Fruit fly (Drosophila melanogaster) whole organism, embryonic: ENCODE data around the gene Iyd.
A peak's percentile ranks its signal among the peaks of the same experiment; 100 is the strongest.

ENCODE experiments used
- Abd-B ChIP-seq: fragments of 200-800 bp; sonication (Bioruptor generic); optimal IDR thresholded peaks from 2 replicates; lab custom pipeline; 2018; ENCODE audit warnings: missing biosample characterization, mild to moderate bottlenecking, missing genetic modification characterization, moderate library complexity
- Aef1 ChIP-seq: fragments of 200-800 bp; sonication (Bioruptor generic); IDR thresholded peaks from 3 replicates; pipeline ENCODE4 v1.3.6; 2022; ENCODE audit warnings: missing biosample characterization, missing genetic modification characterization
- B-H1 ChIP-seq: fragments of 200-800 bp; sonication (Bioruptor generic); IDR thresholded peaks from 3 replicates; pipeline ENCODE4 v1.3.6; 2022; ENCODE audit warnings: missing biosample characterization, missing genetic modification characterization
- CG11723 ChIP-seq: fragments of 200-800 bp; sonication (Bioruptor generic); optimal IDR thresholded peaks from 2 replicates; lab custom pipeline; 2017; ENCODE audit warnings: missing biosample characterization, mild to moderate bottlenecking, missing genetic modification characterization
- CG14014 ChIP-seq: fragments of 200-800 bp; sonication (Bioruptor generic); IDR thresholded peaks from 2 replicates; pipeline ENCODE4 v1.3.6; 2022; ENCODE audit warnings: missing biosample characterization, missing genetic modification characterization
- CG14050 ChIP-seq: fragments of 200-800 bp; sonication (Bioruptor generic); IDR thresholded peaks from 3 replicates; pipeline ENCODE4 v1.3.6; 2022; ENCODE audit warnings: missing biosample characterization, missing genetic modification characterization
- CG14667 ChIP-seq: fragments of 200-800 bp; sonication (Bioruptor generic); IDR thresholded peaks from 2 replicates; pipeline ENCODE4 v1.3.6; 2022; ENCODE audit warnings: missing biosample characterization, missing genetic modification characterization
- CG1647 ChIP-seq: fragments of 200-800 bp; sonication (Bioruptor generic); optimal IDR thresholded peaks from 3 replicates; lab custom pipeline; 2016; ENCODE audit warnings: missing biosample characterization, missing genetic modification characterization
- CG16815 ChIP-seq: fragments of 200-800 bp; sonication (Bioruptor generic); optimal IDR thresholded peaks from 3 replicates; lab custom pipeline; 2017; ENCODE audit warnings: missing biosample characterization, mild to moderate bottlenecking, missing genetic modification characterization
- CG2120 ChIP-seq: fragments of 200-800 bp; sonication (Bioruptor generic); optimal IDR thresholded peaks from 3 replicates; lab custom pipeline; 2016; ENCODE audit warnings: missing biosample characterization, missing genetic modification characterization
- CG2889 ChIP-seq: fragments of 200-800 bp; sonication (Bioruptor generic); IDR thresholded peaks from 3 replicates; pipeline ENCODE4 v1.3.6; 2022; ENCODE audit warnings: missing biosample characterization, missing genetic modification characterization
- CG3838 ChIP-seq: fragments of 200-800 bp; sonication (Bioruptor generic); optimal IDR thresholded peaks from 3 replicates; lab custom pipeline; 2016; ENCODE audit warnings: missing biosample characterization, missing genetic modification characterization
- CG4424 ChIP-seq: fragments of 200-800 bp; sonication (Bioruptor generic); optimal IDR thresholded peaks from 3 replicates; lab custom pipeline; 2016; ENCODE audit warnings: missing biosample characterization, missing genetic modification characterization
- CG4820 ChIP-seq: fragments of 200-800 bp; sonication (Bioruptor generic); optimal IDR thresholded peaks from 3 replicates; lab custom pipeline; 2016; ENCODE audit warnings: missing biosample characterization, missing genetic modification characterization
- CG7963 ChIP-seq: fragments of 200-800 bp; sonication (Bioruptor generic); IDR thresholded peaks from 3 replicates; pipeline ENCODE4 v1.3.6; 2022; ENCODE audit warnings: missing biosample characterization, missing genetic modification characterization; ENCODE audit not compliant: partially characterized antibody
- CG8089 ChIP-seq: fragments of 200-800 bp; sonication (Bioruptor generic); optimal IDR thresholded peaks from 3 replicates; lab custom pipeline; 2016; ENCODE audit warnings: missing biosample characterization, missing genetic modification characterization
- D ChIP-seq, 2 experiments: fragments of 200-800 bp in 1 of 2; fragments of >200 bp in 1 of 2; sonication (Bioruptor generic) in 1 of 2; optimal IDR thresholded peaks; 2 replicates in 1 of 2; 3 replicates in 1 of 2; lab custom pipeline; 2017; ENCODE audit warnings: mild to moderate bottlenecking in 1 of 2, missing biosample characterization in 1 of 2, missing genetic modification characterization in 1 of 2, missing genetic modification reagents in 1 of 2
- Doc2 ChIP-seq: fragments of 200-800 bp; sonication (Bioruptor generic); IDR thresholded peaks from 2 replicates; pipeline ENCODE4 v1.3.6; 2022; ENCODE audit warnings: missing biosample characterization, missing genetic modification characterization
- Dref ChIP-seq: fragments of 200-800 bp; sonication (Bioruptor generic); IDR thresholded peaks from 2 replicates; pipeline ENCODE4 v1.3.6; 2022; ENCODE audit warnings: missing biosample characterization, missing genetic modification characterization
- E2f2 ChIP-seq: fragments of 200-800 bp; sonication (Bioruptor generic); IDR thresholded peaks from 2 replicates; pipeline ENCODE4 v1.3.6; 2022; ENCODE audit warnings: missing biosample characterization, missing genetic modification characterization
- Ets97D ChIP-seq: fragments of 200-800 bp; sonication (Bioruptor generic); optimal IDR thresholded peaks from 3 replicates; lab custom pipeline; 2016; ENCODE audit warnings: missing biosample characterization, missing genetic modification characterization
- H15 ChIP-seq: fragments of 200-800 bp; sonication (Bioruptor generic); IDR thresholded peaks from 3 replicates; pipeline ENCODE4 v1.3.6; 2022; ENCODE audit warnings: missing biosample characterization, missing genetic modification characterization
- HLH54F ChIP-seq: fragments of 200-800 bp; sonication (Bioruptor generic); optimal IDR thresholded peaks from 3 replicates; lab custom pipeline; 2016; ENCODE audit warnings: missing biosample characterization, missing genetic modification characterization
- HLHmδ ChIP-seq: fragments of 200-800 bp; sonication (Bioruptor generic); optimal IDR thresholded peaks from 2 replicates; lab custom pipeline; 2018; ENCODE audit warnings: missing biosample characterization, mild to moderate bottlenecking, missing genetic modification characterization, moderate library complexity
- Hey ChIP-seq: fragments of 200-800 bp; sonication (Bioruptor generic); optimal IDR thresholded peaks from 3 replicates; lab custom pipeline; 2018; ENCODE audit warnings: missing biosample characterization, mild to moderate bottlenecking, missing genetic modification characterization
- Lim3 ChIP-seq: fragments of 200-800 bp; sonication (Bioruptor generic); IDR thresholded peaks from 2 replicates; pipeline ENCODE4 v1.3.6; 2022; ENCODE audit warnings: missing biosample characterization, missing genetic modification characterization
- Meics ChIP-seq: fragments of 200-800 bp; sonication (Bioruptor generic); optimal IDR thresholded peaks from 2 replicates; lab custom pipeline; 2017; ENCODE audit warnings: missing biosample characterization, mild to moderate bottlenecking, missing genetic modification characterization
- Myb ChIP-seq: fragments of 200-800 bp; sonication (Bioruptor generic); optimal IDR thresholded peaks from 2 replicates; lab custom pipeline; 2016; ENCODE audit warnings: missing biosample characterization, missing genetic modification characterization
- Six4 ChIP-seq: fragments of 200-800 bp; sonication (Bioruptor generic); optimal IDR thresholded peaks from 2 replicates; lab custom pipeline; 2016; ENCODE audit warnings: missing biosample characterization, missing genetic modification characterization
- YL-1 ChIP-seq: fragments of 200-800 bp; sonication (Bioruptor generic); optimal IDR thresholded peaks from 3 replicates; lab custom pipeline; 2017; ENCODE audit warnings: missing biosample characterization, mild to moderate bottlenecking, missing genetic modification characterization
- ap ChIP-seq: fragments of 200-800 bp; sonication (Bioruptor generic); IDR thresholded peaks from 2 replicates; pipeline ENCODE4 v1.3.6; 2022; ENCODE audit warnings: missing biosample characterization, missing genetic modification characterization
- ara ChIP-seq: fragments of 200-800 bp; sonication (Bioruptor generic); IDR thresholded peaks from 2 replicates; pipeline ENCODE4 v1.3.6; 2022; ENCODE audit warnings: missing biosample characterization, missing genetic modification characterization
- bsh ChIP-seq, 2 experiments: fragments of 200-800 bp; sonication (Bioruptor generic); optimal IDR thresholded peaks; 2 replicates each; lab custom pipeline; 2017 to 2018; ENCODE audit warnings: mild to moderate bottlenecking in 2 of 2, missing biosample characterization in 2 of 2, missing genetic modification characterization in 2 of 2, moderate library complexity in 1 of 2
- chinmo ChIP-seq: fragments of 200-800 bp; sonication (Bioruptor generic); IDR thresholded peaks from 4 replicates; pipeline ENCODE4 v1.3.6; 2022; ENCODE audit warnings: missing biosample characterization, missing genetic modification characterization; ENCODE audit not compliant: partially characterized antibody
- gt ChIP-seq: fragments of 200-800 bp; sonication (Bioruptor generic); IDR thresholded peaks from 2 replicates; pipeline ENCODE4 v1.3.6; 2022; ENCODE audit warnings: missing biosample characterization, missing genetic modification characterization
- ham ChIP-seq: fragments of 200-800 bp; sonication (Bioruptor generic); IDR thresholded peaks from 2 replicates; pipeline ENCODE4 v1.3.6; 2022; ENCODE audit warnings: missing biosample characterization, missing genetic modification characterization
- her ChIP-seq: fragments of 200-800 bp; sonication (Bioruptor generic); optimal IDR thresholded peaks from 2 replicates; lab custom pipeline; 2016; ENCODE audit warnings: missing biosample characterization, missing genetic modification characterization
- hkb ChIP-seq, 2 experiments: fragments of 200-800 bp in 1 of 2; fragments of >200 bp in 1 of 2; sonication (Bioruptor generic) in 1 of 2; IDR thresholded peaks in 1 of 2; optimal IDR thresholded peaks in 1 of 2; 2 replicates each; pipeline versions ENCODE4 v1.3.6 to Lab custom; 2017 to 2022; ENCODE audit warnings: missing biosample characterization in 1 of 2, missing genetic modification characterization in 1 of 2
- jing ChIP-seq: fragments of 200-800 bp; sonication (Bioruptor generic); optimal IDR thresholded peaks from 2 replicates; lab custom pipeline; 2018; ENCODE audit warnings: missing biosample characterization, mild to moderate bottlenecking, missing genetic modification characterization
- kay ChIP-seq: fragments of 200-800 bp; sonication (Bioruptor generic); optimal IDR thresholded peaks from 2 replicates; lab custom pipeline; 2016; ENCODE audit warnings: missing biosample characterization, missing genetic modification characterization
- klu ChIP-seq: fragments of 200-800 bp; sonication (Bioruptor generic); IDR thresholded peaks from 2 replicates; pipeline ENCODE4 v1.3.6; 2022; ENCODE audit warnings: missing biosample characterization, missing genetic modification characterization
- kni ChIP-seq: fragments of 200-800 bp; sonication (Bioruptor generic); optimal IDR thresholded peaks from 3 replicates; lab custom pipeline; 2017; ENCODE audit warnings: mild to moderate bottlenecking, missing biosample characterization, missing genetic modification reagents, missing genetic modification characterization
- mam ChIP-seq: fragments of 200-800 bp; sonication (Bioruptor generic); optimal IDR thresholded peaks from 3 replicates; lab custom pipeline; 2016; ENCODE audit warnings: missing biosample characterization, missing genetic modification characterization
- nom ChIP-seq: fragments of 200-800 bp; sonication (Bioruptor generic); optimal IDR thresholded peaks from 2 replicates; lab custom pipeline; 2017; ENCODE audit warnings: missing biosample characterization, missing genetic modification characterization, mild to moderate bottlenecking, moderate library complexity, missing genetic modification reagents
- scrt ChIP-seq: fragments of 200-800 bp; sonication (Bioruptor generic); optimal IDR thresholded peaks from 2 replicates; lab custom pipeline; 2018; ENCODE audit warnings: missing biosample characterization, mild to moderate bottlenecking, missing genetic modification characterization, moderate library complexity
- slbo ChIP-seq: fragments of 200-800 bp; sonication (Bioruptor generic); IDR thresholded peaks from 2 replicates; pipeline ENCODE4 v1.3.6; 2022; ENCODE audit warnings: missing biosample characterization, missing genetic modification characterization
- sqz ChIP-seq: fragments of 200-800 bp; sonication (Bioruptor generic); optimal IDR thresholded peaks from 3 replicates; lab custom pipeline; 2018; ENCODE audit warnings: missing biosample characterization, mild to moderate bottlenecking, missing genetic modification characterization
- ssp ChIP-seq: fragments of 200-800 bp; sonication (Bioruptor generic); IDR thresholded peaks from 2 replicates; pipeline ENCODE4 v1.3.6; 2022; ENCODE audit warnings: missing biosample characterization, missing genetic modification characterization
- sug ChIP-seq: fragments of 200-800 bp; optimal IDR thresholded peaks from 2 replicates; lab custom pipeline; 2019; ENCODE audit warnings: missing biosample characterization, mild to moderate bottlenecking, missing genetic modification characterization, moderate library complexity
- toy ChIP-seq: fragments of 200-800 bp; sonication (Bioruptor generic); IDR thresholded peaks from 2 replicates; pipeline ENCODE4 v1.3.6; 2022; ENCODE audit warnings: missing biosample characterization, missing genetic modification characterization
- vnd ChIP-seq: fragments of 200-800 bp; sonication (Bioruptor generic); IDR thresholded peaks from 3 replicates; pipeline ENCODE4 v1.3.6; 2022; ENCODE audit warnings: missing biosample characterization, missing genetic modification characterization; ENCODE audit not compliant: partially characterized antibody

Gene Iyd

DNA sequence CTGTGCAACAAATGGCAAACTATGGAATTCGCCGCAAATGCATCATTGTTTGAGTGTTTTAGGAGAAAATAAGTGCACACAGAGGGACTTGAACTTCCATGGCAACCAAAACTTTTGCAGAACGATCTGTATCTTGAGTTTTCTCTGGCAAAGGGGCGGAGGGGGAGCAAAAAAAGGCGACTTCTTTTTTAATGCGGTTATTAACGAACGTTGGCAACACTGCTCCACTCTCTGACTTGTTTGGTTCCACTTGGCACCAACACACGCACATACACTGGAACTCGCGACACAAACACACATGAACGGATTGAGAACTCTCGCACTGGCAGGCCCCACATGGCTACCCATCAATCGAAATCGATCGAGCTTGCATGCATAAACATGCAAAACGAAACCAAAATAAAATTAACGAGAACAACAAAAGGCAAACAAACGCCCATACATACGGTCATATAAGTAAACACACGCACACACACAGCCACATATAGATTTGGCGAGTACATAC, 23.4 kb upstream of the Iyd start (continued):
- no peak for TF ChIP-seq Hey
- no peak for TF ChIP-seq ssp
- TF ChIP-seq H15 (GFP tag; lab: Robert Waterston, UW) = no peak
- TF ChIP-seq Myb (GFP tag; lab: Kevin White, UChicago) = no peak
- no peak for TF ChIP-seq CG14050 (GFP tag; lab: Robert Waterston, UW)
- no peak for TF ChIP-seq Ets97D (GFP tag; lab: Kevin White, UChicago)
- TF ChIP-seq E2f2 (GFP tag; lab: Robert Waterston, UW) = no peak
- TF ChIP-seq CG2889 (GFP tag; lab: Robert Waterston, UW) = no peak
- no peak for TF ChIP-seq hkb (optimal IDR thresholded peaks at IDR 0.05; lab: Kevin White, UChicago)
- TF ChIP-seq hkb (GFP tag; IDR thresholded peaks at IDR 0.05; lab: Robert Waterston, UW) = peak; percentile 6; the same call in 1 of the 2 replicates
- no peak for TF ChIP-seq Six4
- no peak for TF ChIP-seq HLHmδ (GFP tag; lab: Kevin White, UChicago)
- no peak for TF ChIP-seq her (GFP tag; lab: Kevin White, UChicago)
- no peak for TF ChIP-seq CG7963 (GFP tag; lab: Robert Waterston, UW)
- TF ChIP-seq ap (GFP tag; lab: Robert Waterston, UW) = no peak
- no peak for TF ChIP-seq Aef1 (GFP tag; lab: Robert Waterston, UW)
- TF ChIP-seq jing = no peak
- no peak for TF ChIP-seq vnd (GFP tag; lab: Robert Waterston, UW)
- TF ChIP-seq mam (GFP tag; lab: Kevin White, UChicago) = peak; percentile 42
- no peak for TF ChIP-seq Abd-B (GFP tag; lab: Kevin White, UChicago)
- no peak for TF ChIP-seq CG4820
- TF ChIP-seq CG8089 = no peak
- TF ChIP-seq CG14667 (GFP tag; lab: Robert Waterston, UW) = no peak
- no peak for TF ChIP-seq ara (GFP tag; lab: Robert Waterston, UW)
- no peak for TF ChIP-seq klu
- TF ChIP-seq nom = no peak
- TF ChIP-seq YL-1 (GFP tag; lab: Kevin White, UChicago) = no peak
- no peak for TF ChIP-seq toy (GFP tag; lab: Robert Waterston, UW)
- no peak for TF ChIP-seq gt (GFP tag; lab: Robert Waterston, UW)
- TF ChIP-seq Meics (GFP tag; lab: Kevin White, UChicago) = no peak
- peak; percentile 82; the same call in 2 of the 4 replicates for TF ChIP-seq chinmo (GFP tag; lab: Robert Waterston, UW)
- TF ChIP-seq Lim3 = no peak
- no peak for TF ChIP-seq kay (GFP tag; lab: Kevin White, UChicago)
- TF ChIP-seq scrt (GFP tag; lab: Kevin White, UChicago) = no peak
- TF ChIP-seq slbo (GFP tag; lab: Robert Waterston, UW) = peak; percentile 66
- TF ChIP-seq kni = no peak
- no peak for TF ChIP-seq CG16815 (GFP tag; lab: Kevin White, UChicago)
- TF ChIP-seq sqz (GFP tag; lab: Kevin White, UChicago) = no peak
- no peak for TF ChIP-seq CG2120 (GFP tag; lab: Kevin White, UChicago)
- TF ChIP-seq CG14014 = no peak
- peak; percentile 83 for TF ChIP-seq sug (tag; lab: Kevin White, UChicago)
- no peak for TF ChIP-seq ham (GFP tag; lab: Robert Waterston, UW)
- no peak for TF ChIP-seq CG3838 (GFP tag; lab: Kevin White, UChicago)
- no peak for TF ChIP-seq bsh (GFP tag; optimal IDR thresholded peaks at IDR 0.05; lab: Kevin White, UChicago)
- TF ChIP-seq B-H1 (GFP tag; lab: Robert Waterston, UW) = no peak
- TF ChIP-seq D (optimal IDR thresholded peaks at IDR 0.05; lab: Kevin White, UChicago) = no peak
- TF ChIP-seq D (GFP tag; optimal IDR thresholded peaks at IDR 0.05; lab: Kevin White, UChicago) = no peak
- TF ChIP-seq CG4424 = no peak
- no peak for TF ChIP-seq Dref (GFP tag; lab: Robert Waterston, UW)
- TF ChIP-seq Doc2 (GFP tag; lab: Robert Waterston, UW) = no peak
- no peak for TF ChIP-seq CG11723 (GFP tag; lab: Kevin White, UChicago)
- TF ChIP-seq CG1647 (GFP tag; lab: Kevin White, UChicago) = no peak
- peak; percentile 21 for TF ChIP-seq HLH54F (GFP tag; lab: Kevin White, UChicago)
